Fruit fly (Drosophila melanogaster): ENCODE results near the gene CG15646.

DNA sequence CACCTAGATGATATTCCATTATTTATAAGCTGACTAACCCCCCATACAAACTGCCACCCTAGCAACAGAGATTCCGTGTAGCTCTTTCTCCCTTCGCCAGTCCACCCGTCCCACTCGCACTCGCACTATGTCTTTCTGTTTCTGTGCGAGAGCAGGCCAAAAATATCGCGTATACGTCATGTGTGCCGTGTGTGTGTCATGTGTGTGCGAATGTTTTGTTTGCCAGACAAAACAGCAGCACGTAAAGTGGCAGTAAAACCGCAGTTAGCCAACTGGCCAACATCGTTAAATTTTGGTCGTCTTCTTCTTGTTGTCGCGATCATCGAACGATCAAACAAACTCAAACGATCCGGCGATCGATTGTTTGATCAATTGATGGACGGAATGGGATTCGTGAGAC, 39.4 kb downstream of the CG15646 start:
- TF ChIP-seq Hr39 (optimal IDR thresholded peaks at IDR 0.05), result no peak
- TF ChIP-seq CG13894 (tag; optimal IDR thresholded peaks at IDR 0.05), result no peak
- no peak for TF ChIP-seq unc-4 (GFP tag; IDR thresholded peaks at IDR 0.05; ENCODE audit: partially characterized antibody)
- TF ChIP-seq CG2199 (GFP tag; IDR thresholded peaks at IDR 0.05), result no peak
- no peak for TF ChIP-seq tll (GFP tag; optimal IDR thresholded peaks at IDR 0.05)
- TF ChIP-seq CG16779 (GFP tag; IDR thresholded peaks at IDR 0.05), result no peak
- no peak for TF ChIP-seq CG7786 (GFP tag; optimal IDR thresholded peaks at IDR 0.05)
- no peak for TF ChIP-seq CG9609 (GFP tag; optimal IDR thresholded peaks at IDR 0.05)
- no peak for TF ChIP-seq schlank (tag; optimal IDR thresholded peaks at IDR 0.05)
- no peak for TF ChIP-seq CG9797 (GFP tag; optimal IDR thresholded peaks at IDR 0.05)
- no peak for TF ChIP-seq Hr78 (GFP tag; optimal IDR thresholded peaks at IDR 0.05)

Measured in whole organism, embryonic.